Fruit fly (Drosophila melanogaster) whole organism, wandering third instar larva: ENCODE results near the gene cni.

Experiments used
- Abd-B ChIP-seq: fragments of >200 bp; optimal IDR thresholded peaks from 2 replicates; lab custom pipeline; 2017; ENCODE audit warnings: missing biosample characterization, missing genetic modification characterization
- CG32264 ChIP-seq: fragments of 200-800 bp; sonication (Bioruptor generic); optimal IDR thresholded peaks from 2 replicates; lab custom pipeline; 2016; ENCODE audit warnings: missing biosample characterization, missing genetic modification characterization
- CG9705 ChIP-seq: fragments of 200-800 bp; sonication (Bioruptor generic); optimal IDR thresholded peaks from 2 replicates; lab custom pipeline; 2018; ENCODE audit warnings: missing biosample characterization, mild to moderate bottlenecking, missing genetic modification characterization
- CrebA ChIP-seq: fragments of 200-800 bp; sonication (Bioruptor generic); optimal IDR thresholded peaks from 2 replicates; lab custom pipeline; 2016; ENCODE audit warnings: missing biosample characterization, mild to moderate bottlenecking, missing genetic modification characterization, borderline replicate concordance
- Dfd ChIP-seq: fragments of >200 bp; optimal IDR thresholded peaks from 2 replicates; lab custom pipeline; 2017; ENCODE audit warnings: missing biosample characterization, missing genetic modification characterization
- Dif ChIP-seq: fragments of 200-275, 200-300 bp; sonication (Bioruptor generic); optimal IDR thresholded peaks from 2 replicates; lab custom pipeline; 2018; ENCODE audit warnings: missing biosample characterization, missing genetic modification characterization; ENCODE audit not compliant: partially characterized antibody
- GATAd ChIP-seq: sonication (Bioruptor generic); optimal IDR thresholded peaks from 2 replicates; lab custom pipeline; 2016; ENCODE audit warnings: missing biosample characterization, missing genetic modification characterization
- HLH106 ChIP-seq: fragments of 200-800 bp; optimal IDR thresholded peaks from 3 replicates; lab custom pipeline; 2019; ENCODE audit warnings: missing biosample characterization, mild to moderate bottlenecking, missing genetic modification characterization, moderate library complexity
- Hnf4 ChIP-seq: fragments of 200-800 bp; sonication (Bioruptor generic); optimal IDR thresholded peaks from 2 replicates; lab custom pipeline; 2016; ENCODE audit warnings: missing biosample characterization, mild to moderate bottlenecking, missing genetic modification characterization
- Hr78 ChIP-seq: fragments of >200 bp; optimal IDR thresholded peaks from 2 replicates; lab custom pipeline; 2017; ENCODE audit warnings: missing biosample characterization, missing genetic modification characterization
- Hr83 ChIP-seq: fragments of 200-300 bp; sonication (Bioruptor generic); optimal IDR thresholded peaks from 2 replicates; lab custom pipeline; 2016; ENCODE audit warnings: missing biosample characterization, mild to moderate bottlenecking, missing genetic modification characterization, moderate library complexity; ENCODE audit not compliant: poor library complexity, severe bottlenecking
- Jra ChIP-seq: sonication (Bioruptor generic); optimal IDR thresholded peaks from 2 replicates; lab custom pipeline; 2016; ENCODE audit warnings: missing biosample characterization, missing genetic modification characterization
- Mio ChIP-seq: sonication (Bioruptor generic); optimal IDR thresholded peaks from 2 replicates; lab custom pipeline; 2016; ENCODE audit warnings: missing biosample characterization, missing genetic modification characterization
- Myc ChIP-seq: fragments of >200 bp; optimal IDR thresholded peaks from 2 replicates; lab custom pipeline; 2017
- N ChIP-seq: fragments of >200 bp; optimal IDR thresholded peaks from 2 replicates; lab custom pipeline; 2018; ENCODE audit warnings: missing biosample characterization, missing external identifiers, missing genetic modification characterization
- OdsH ChIP-seq: fragments of 200-800 bp; sonication (Bioruptor generic); optimal IDR thresholded peaks from 2 replicates; lab custom pipeline; 2016; ENCODE audit warnings: missing biosample characterization, mild to moderate bottlenecking, missing genetic modification characterization
- Rel ChIP-seq, 2 experiments: fragments of 200-800 bp; sonication (Bioruptor generic) in 1 of 2; optimal IDR thresholded peaks; 2 replicates in 1 of 2; 3 replicates in 1 of 2; lab custom pipeline; 2016 to 2019; ENCODE audit warnings: mild to moderate bottlenecking in 2 of 2, missing biosample characterization in 2 of 2, missing genetic modification characterization in 2 of 2, moderate library complexity in 1 of 2
- Sp1 ChIP-seq: fragments of 200-800 bp; sonication (Bioruptor generic); optimal IDR thresholded peaks from 3 replicates; lab custom pipeline; 2019; ENCODE audit warnings: missing biosample characterization, mild to moderate bottlenecking, missing genetic modification characterization, moderate library complexity
- Vsx2 ChIP-seq: fragments of 200-300, 225-300 bp; sonication (Bioruptor generic); optimal IDR thresholded peaks from 2 replicates; lab custom pipeline; 2018; ENCODE audit warnings: missing biosample characterization, missing genetic modification characterization; ENCODE audit not compliant: partially characterized antibody
- br ChIP-seq: fragments of 200-800 bp; sonication (Bioruptor generic); optimal IDR thresholded peaks from 2 replicates; lab custom pipeline; 2016; ENCODE audit warnings: missing biosample characterization, missing genetic modification characterization
- brk ChIP-seq: fragments of 200-800 bp; sonication (Bioruptor generic); optimal IDR thresholded peaks from 2 replicates; lab custom pipeline; 2016; ENCODE audit warnings: missing biosample characterization, mild to moderate bottlenecking, missing genetic modification characterization
- dl ChIP-seq, 2 experiments: fragments of 175-275, 200-275 bp in 1 of 2; fragments of 200-275 bp in 1 of 2; sonication (Bioruptor generic); optimal IDR thresholded peaks; lab custom pipeline; 2018; ENCODE audit warnings: mild to moderate bottlenecking in 2 of 2, missing biosample characterization in 2 of 2, missing genetic modification characterization in 2 of 2, moderate library complexity in 2 of 2; ENCODE audit not compliant: partially characterized antibody in 2 of 2, insufficient read depth in 1 of 2
- dmrt93B ChIP-seq: fragments of 200-800 bp; sonication (Bioruptor generic); optimal IDR thresholded peaks from 2 replicates; lab custom pipeline; 2018; ENCODE audit warnings: missing biosample characterization, mild to moderate bottlenecking, missing genetic modification characterization
- dsf ChIP-seq: sonication (Bioruptor generic); optimal IDR thresholded peaks from 2 replicates; lab custom pipeline; 2016; ENCODE audit warnings: missing biosample characterization, missing genetic modification characterization, borderline replicate concordance
- ey ChIP-seq: fragments of 200-800 bp; sonication (Bioruptor generic); optimal IDR thresholded peaks from 2 replicates; lab custom pipeline; 2016; ENCODE audit warnings: missing biosample characterization, missing genetic modification characterization
- foxo ChIP-seq, 2 experiments: fragments of 200-800 bp; sonication (Bioruptor generic); optimal IDR thresholded peaks; 2 replicates in 1 of 2; 3 replicates in 1 of 2; lab custom pipeline; 2016 to 2017; ENCODE audit warnings: missing biosample characterization in 2 of 2, missing genetic modification characterization in 2 of 2
- fru ChIP-seq: fragments of 200-800 bp; sonication (Bioruptor generic); optimal IDR thresholded peaks from 3 replicates; lab custom pipeline; 2016; ENCODE audit warnings: missing biosample characterization, mild to moderate bottlenecking, missing genetic modification characterization
- h ChIP-seq: fragments of 200-800 bp; sonication (Bioruptor generic); optimal IDR thresholded peaks from 3 replicates; lab custom pipeline; 2016; ENCODE audit warnings: missing biosample characterization, mild to moderate bottlenecking, missing genetic modification characterization
- jim ChIP-seq: fragments of 175-275, 200-325 bp; sonication (Bioruptor generic); optimal IDR thresholded peaks from 2 replicates; lab custom pipeline; 2016; ENCODE audit warnings: missing biosample characterization, mild to moderate bottlenecking, missing genetic modification characterization
- lola ChIP-seq: fragments of >200 bp; optimal IDR thresholded peaks from 2 replicates; lab custom pipeline; 2017; ENCODE audit warnings: missing biosample characterization, missing genetic modification characterization
- pan ChIP-seq: fragments of >200 bp; optimal IDR thresholded peaks from 2 replicates; lab custom pipeline; 2017
- psq ChIP-seq: fragments of 200-800 bp; sonication (Bioruptor generic); optimal IDR thresholded peaks from 3 replicates; lab custom pipeline; 2017; ENCODE audit warnings: missing biosample characterization, mild to moderate bottlenecking, missing genetic modification characterization, moderate library complexity
- rgr ChIP-seq: fragments of 200-800 bp; sonication (Bioruptor generic); optimal IDR thresholded peaks from 3 replicates; lab custom pipeline; 2016; ENCODE audit warnings: missing biosample characterization, mild to moderate bottlenecking, missing genetic modification characterization
- sage ChIP-seq: fragments of 200-800 bp; sonication (Bioruptor generic); optimal IDR thresholded peaks from 2 replicates; lab custom pipeline; 2016; ENCODE audit warnings: missing biosample characterization, mild to moderate bottlenecking, missing genetic modification characterization
- sv ChIP-seq: fragments of 200-800 bp; sonication (Bioruptor generic); optimal IDR thresholded peaks from 3 replicates; lab custom pipeline; 2016; ENCODE audit warnings: missing biosample characterization, missing genetic modification characterization
- tai ChIP-seq: sonication (Bioruptor generic); optimal IDR thresholded peaks from 2 replicates; lab custom pipeline; 2016; ENCODE audit warnings: missing biosample characterization, missing genetic modification characterization
- usp ChIP-seq: fragments of >200 bp; optimal IDR thresholded peaks from 2 replicates; lab custom pipeline; 2017; ENCODE audit warnings: missing biosample characterization, missing genetic modification characterization
- woc ChIP-seq: sonication (Bioruptor generic); optimal IDR thresholded peaks from 2 replicates; lab custom pipeline; 2016; ENCODE audit warnings: missing biosample characterization, mild to moderate bottlenecking, missing genetic modification characterization

cni gene

dm6 chr2L:16282077-16282471, 28.5 kb downstream of the cni start:
- TF ChIP-seq dmrt93B (GFP tag; lab: Kevin White, UChicago) (no peak), pan (no peak), sage (GFP tag; lab: Kevin White, UChicago) (no peak), psq (peak; percentile 4), GATAd (GFP tag; lab: Kevin White, UChicago) (no peak), CG9705 (GFP tag; lab: Kevin White, UChicago) (peak; percentile 10), Hr83 (GFP tag; lab: Kevin White, UChicago) (peak; percentile 74), rgr (peak; percentile 26), h (GFP tag; lab: Kevin White, UChicago) (no peak), HLH106 (tag; lab: Kevin White, UChicago) (peak; percentile 23)

- TF ChIP-seq brk (GFP tag; lab: Kevin White, UChicago) (no peak), Abd-B (no peak), Mio (GFP tag; lab: Kevin White, UChicago) (no peak), sv (no peak), dsf (GFP tag; lab: Kevin White, UChicago) (no peak), Dfd (GFP tag; lab: Kevin White, UChicago) (no peak), OdsH (GFP tag; lab: Kevin White, UChicago) (peak; percentile 17), CG9705 (GFP tag; lab: Kevin White, UChicago) (no peak), pan (no peak), br (GFP tag; lab: Kevin White, UChicago) (no peak), fru (GFP tag; lab: Kevin White, UChicago) (peak; percentile 45), woc (GFP tag; lab: Kevin White, UChicago) (peak; percentile 55), HLH106 (tag; lab: Kevin White, UChicago) (peak; percentile 22), N (no peak), Hr78 (GFP tag; lab: Kevin White, UChicago) (no peak), ey (GFP tag; lab: Kevin White, UChicago) (peak; percentile 24), GATAd (GFP tag; lab: Kevin White, UChicago) (no peak), sage (GFP tag; lab: Kevin White, UChicago) (no peak), Jra (GFP tag; lab: Kevin White, UChicago) (no peak), h (GFP tag; lab: Kevin White, UChicago) (peak; percentile 28), psq (peak; percentile 16), foxo (GFP tag; optimal IDR thresholded peaks at IDR 0.05; lab: Kevin White, UChicago) (peak in 1 of 2 experiments; percentile 50), Sp1 (GFP tag; lab: Kevin White, UChicago) (peak; percentile 25), Vsx2 (GFP tag; lab: Kevin White, UChicago) (no peak), Rel (GFP tag; optimal IDR thresholded peaks at IDR 0.05; lab: Kevin White, UChicago) (no peak), Rel (tag; optimal IDR thresholded peaks at IDR 0.05; lab: Kevin White, UChicago) (no peak)
- TF ChIP-seq, all 38 proteins: peak for 9
These were observed 29.0 kb downstream of the cni start for dm6 chr2L:16281419-16282076.

DNA sequence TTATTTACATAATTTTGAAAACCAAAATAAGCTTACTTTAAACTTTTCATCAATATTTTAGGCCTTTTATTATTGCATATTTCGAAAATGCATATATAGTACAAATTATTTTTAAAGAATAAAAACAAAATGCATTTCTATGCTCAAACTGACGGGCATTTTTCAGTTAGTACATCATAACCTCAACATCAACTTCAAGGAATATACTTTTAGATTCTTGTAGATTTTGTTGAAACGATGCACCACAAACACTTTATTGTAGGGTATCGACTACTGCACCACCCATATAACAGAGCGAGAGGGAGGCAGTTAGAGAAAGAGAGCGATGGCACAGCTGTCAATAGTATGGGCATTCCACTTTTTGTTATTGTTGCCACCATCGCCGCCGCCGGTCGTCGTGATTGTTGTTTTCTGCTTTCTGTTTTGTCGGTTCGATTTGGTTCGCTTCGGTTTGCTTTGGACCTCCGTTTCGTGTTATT, 30.7 kb downstream of the cni start:
- TF ChIP-seq h (GFP tag; lab: Kevin White, UChicago): peak; percentile 78
- TF ChIP-seq Abd-B: no peak
- TF ChIP-seq Myc (lab: Kevin White, UChicago): no peak
- TF ChIP-seq Hr83 (GFP tag; lab: Kevin White, UChicago): no peak
- TF ChIP-seq Jra (GFP tag; lab: Kevin White, UChicago): no peak
- no peak for TF ChIP-seq GATAd (GFP tag; lab: Kevin White, UChicago)
- TF ChIP-seq N: no peak
- no peak for TF ChIP-seq sage (GFP tag; lab: Kevin White, UChicago)
- no peak for TF ChIP-seq Hr78 (GFP tag; lab: Kevin White, UChicago)
- TF ChIP-seq Mio (GFP tag; lab: Kevin White, UChicago): no peak
- TF ChIP-seq lola: no peak
- TF ChIP-seq sv: peak; percentile 88
- TF ChIP-seq dmrt93B (GFP tag; lab: Kevin White, UChicago): peak; percentile 20
- no peak for TF ChIP-seq dl (GFP tag; optimal IDR thresholded peaks at IDR 0.05; lab: Kevin White, UChicago; ENCODE audit: insufficient read depth in 1 of 2, partially characterized antibody in 2 of 2)
- no peak for TF ChIP-seq Vsx2 (GFP tag; lab: Kevin White, UChicago)
- TF ChIP-seq pan: no peak
- TF ChIP-seq jim (GFP tag; lab: Kevin White, UChicago): no peak
- TF ChIP-seq brk (GFP tag; lab: Kevin White, UChicago): no peak
- TF ChIP-seq HLH106 (tag; lab: Kevin White, UChicago): peak; percentile 53
- TF ChIP-seq dsf (GFP tag; lab: Kevin White, UChicago): no peak
- TF ChIP-seq psq: peak; percentile 56
- no peak for TF ChIP-seq CG9705 (GFP tag; lab: Kevin White, UChicago)
- no peak for TF ChIP-seq Rel (GFP tag; optimal IDR thresholded peaks at IDR 0.05; lab: Kevin White, UChicago)
- no peak for TF ChIP-seq Rel (tag; optimal IDR thresholded peaks at IDR 0.05; lab: Kevin White, UChicago)
- peak; percentile 79 for TF ChIP-seq fru (GFP tag; lab: Kevin White, UChicago)
- TF ChIP-seq usp (GFP tag; lab: Kevin White, UChicago): no peak
- TF ChIP-seq ey (GFP tag; lab: Kevin White, UChicago): peak; percentile 73
- TF ChIP-seq woc (GFP tag; lab: Kevin White, UChicago): peak; percentile 62
- peak; percentile 32 for TF ChIP-seq Hnf4 (GFP tag; lab: Kevin White, UChicago)
- TF ChIP-seq CG32264: no peak
- TF ChIP-seq foxo (GFP tag; optimal IDR thresholded peaks at IDR 0.05; lab: Kevin White, UChicago): peak in 1 of 2 experiments; percentile 68
- TF ChIP-seq CrebA: no peak
- TF ChIP-seq Dfd (GFP tag; lab: Kevin White, UChicago): no peak
- TF ChIP-seq tai (GFP tag; lab: Kevin White, UChicago): no peak
- TF ChIP-seq Dif (GFP tag; lab: Kevin White, UChicago): no peak
- peak; percentile 49 for TF ChIP-seq br (GFP tag; lab: Kevin White, UChicago)
- TF ChIP-seq rgr: peak; percentile 73
- peak; percentile 72 for TF ChIP-seq OdsH (GFP tag; lab: Kevin White, UChicago)
- peak; percentile 46 for TF ChIP-seq Sp1 (GFP tag; lab: Kevin White, UChicago)
